Worm (Caenorhabditis elegans) whole organism, mixed stage, embryonic: ENCODE data around the gene str-206.

Experiments used
- bed-3 ChIP-seq: fragments of 200-800 bp; sonication (Bioruptor generic); optimal IDR thresholded peaks from 3 replicates; lab custom pipeline; 2018; ENCODE audit warnings: mild to moderate bottlenecking, missing genetic modification characterization, moderate library complexity, missing compliant biosample characterization
- blmp-1 ChIP-seq: fragments of 150-350 bp; optimal IDR thresholded peaks from 2 replicates; lab custom pipeline; 2014; ENCODE audit warnings: missing biosample characterization, missing genetic modification characterization
- ceh-39 ChIP-seq: fragments of 150-350 bp; optimal IDR thresholded peaks from 2 replicates; lab custom pipeline; 2014; ENCODE audit warnings: missing biosample characterization, missing genetic modification characterization
- ceh-43 ChIP-seq: fragments of 200-800 bp; sonication (Bioruptor generic); optimal IDR thresholded peaks from 2 replicates; lab custom pipeline; 2018; ENCODE audit warnings: mild to moderate bottlenecking, missing genetic modification characterization, moderate library complexity, missing compliant biosample characterization
- ceh-83 ChIP-seq: fragments of 200-800 bp; sonication (Bioruptor generic); optimal IDR thresholded peaks from 2 replicates; lab custom pipeline; 2018; ENCODE audit warnings: mild to moderate bottlenecking, missing genetic modification characterization, missing compliant biosample characterization
- ces-1 ChIP-seq: fragments of 150-350 bp; optimal IDR thresholded peaks from 2 replicates; lab custom pipeline; 2014; ENCODE audit warnings: missing biosample characterization, missing genetic modification reagents, missing genetic modification characterization
- drap-1 ChIP-seq: fragments of 200-800 bp; sonication (Bioruptor generic); optimal IDR thresholded peaks from 3 replicates; lab custom pipeline; 2018; ENCODE audit warnings: mild to moderate bottlenecking, missing genetic modification characterization, missing compliant biosample characterization
- elt-1 ChIP-seq: sonication (generic microtip); optimal IDR thresholded peaks from 2 replicates; lab custom pipeline; 2017; ENCODE audit warnings: missing genetic modification characterization, mild to moderate bottlenecking, missing compliant biosample characterization, antibody characterized with exemption, moderate library complexity, borderline replicate concordance; ENCODE audit not compliant: insufficient read depth
- elt-3 ChIP-seq: fragments of 150-350 bp; optimal IDR thresholded peaks from 2 replicates; lab custom pipeline; 2014; ENCODE audit warnings: missing biosample characterization, missing genetic modification characterization
- ham-2 ChIP-seq: fragments of 200-800 bp; sonication (Bioruptor generic); optimal IDR thresholded peaks from 2 replicates; lab custom pipeline; 2018; ENCODE audit warnings: mild to moderate bottlenecking, missing genetic modification characterization, missing compliant biosample characterization
- hlh-1 ChIP-seq: fragments of 150-350 bp; optimal IDR thresholded peaks from 2 replicates; lab custom pipeline; 2014; ENCODE audit warnings: missing biosample characterization, missing genetic modification reagents, missing genetic modification characterization
- lin-13 ChIP-seq: fragments of 150-350 bp; optimal IDR thresholded peaks from 2 replicates; lab custom pipeline; 2014; ENCODE audit warnings: missing biosample characterization, missing genetic modification characterization
- lin-32 ChIP-seq: fragments of 200-800 bp; sonication (Bioruptor generic); optimal IDR thresholded peaks from 2 replicates; lab custom pipeline; 2018; ENCODE audit warnings: mild to moderate bottlenecking, missing genetic modification characterization, missing compliant biosample characterization
- lsy-2 ChIP-seq: fragments of 150-350 bp; optimal IDR thresholded peaks from 2 replicates; lab custom pipeline; 2014; ENCODE audit warnings: missing biosample characterization, missing genetic modification characterization
- mab-5 ChIP-seq: fragments of 150-350 bp; optimal IDR thresholded peaks from 2 replicates; lab custom pipeline; 2014; ENCODE audit warnings: missing biosample characterization, missing genetic modification characterization
- mep-1 ChIP-seq: fragments of 150-350 bp; optimal IDR thresholded peaks from 2 replicates; lab custom pipeline; 2017; ENCODE audit warnings: missing biosample characterization, missing genetic modification reagents, missing genetic modification characterization, inconsistent platforms
- mls-2 ChIP-seq: sonication (generic microtip); optimal IDR thresholded peaks from 2 replicates; lab custom pipeline; 2016; ENCODE audit warnings: mild to moderate bottlenecking, missing genetic modification characterization, moderate library complexity, missing compliant biosample characterization
- nhr-12 ChIP-seq: fragments of 150-350 bp; optimal IDR thresholded peaks from 2 replicates; lab custom pipeline; 2014; ENCODE audit warnings: missing biosample characterization, missing genetic modification characterization
- nhr-2 ChIP-seq: fragments of 150-350 bp; optimal IDR thresholded peaks from 2 replicates; lab custom pipeline; 2014; ENCODE audit warnings: missing biosample characterization, missing genetic modification characterization
- nhr-237 ChIP-seq: fragments of 150-350 bp; optimal IDR thresholded peaks from 2 replicates; lab custom pipeline; 2014; ENCODE audit warnings: missing biosample characterization, missing genetic modification characterization
- nhr-76 ChIP-seq: sonication (generic microtip); optimal IDR thresholded peaks from 2 replicates; lab custom pipeline; 2017; ENCODE audit warnings: missing biosample characterization, missing genetic modification characterization
- pha-4 ChIP-seq: fragments of 150-350 bp; optimal IDR thresholded peaks from 2 replicates; lab custom pipeline; 2018; ENCODE audit warnings: missing biosample characterization, missing genetic modification reagents, missing genetic modification characterization
- sem-2 ChIP-seq: fragments of 200-800 bp; sonication (Bioruptor generic); optimal IDR thresholded peaks from 2 replicates; lab custom pipeline; 2018; ENCODE audit warnings: mild to moderate bottlenecking, missing genetic modification characterization, missing compliant biosample characterization
- snpc-4 ChIP-seq: fragments of 150-350 bp; optimal IDR thresholded peaks from 2 replicates; lab custom pipeline; 2014; ENCODE audit warnings: missing biosample characterization, missing genetic modification characterization
- tbx-8 ChIP-seq: fragments of 200-800 bp; sonication (Bioruptor generic); optimal IDR thresholded peaks from 2 replicates; lab custom pipeline; 2018; ENCODE audit warnings: mild to moderate bottlenecking, missing genetic modification characterization, moderate library complexity, missing compliant biosample characterization
- unc-120 ChIP-seq: sonication (generic microtip); optimal IDR thresholded peaks from 2 replicates; lab custom pipeline; 2017; ENCODE audit warnings: missing genetic modification characterization, missing compliant biosample characterization; ENCODE audit not compliant: poor library complexity, severe bottlenecking
- unc-39 ChIP-seq: fragments of 150-350 bp; optimal IDR thresholded peaks from 2 replicates; lab custom pipeline; 2014; ENCODE audit warnings: missing biosample characterization, missing genetic modification characterization
- unc-62 ChIP-seq: fragments of 150-350 bp; optimal IDR thresholded peaks from 2 replicates; lab custom pipeline; 2014; ENCODE audit warnings: missing biosample characterization, missing genetic modification reagents, missing genetic modification characterization
- zip-8 ChIP-seq: fragments of 150-350 bp; optimal IDR thresholded peaks from 2 replicates; lab custom pipeline; 2014; ENCODE audit warnings: missing biosample characterization, missing genetic modification characterization

str-206 gene

DNA sequence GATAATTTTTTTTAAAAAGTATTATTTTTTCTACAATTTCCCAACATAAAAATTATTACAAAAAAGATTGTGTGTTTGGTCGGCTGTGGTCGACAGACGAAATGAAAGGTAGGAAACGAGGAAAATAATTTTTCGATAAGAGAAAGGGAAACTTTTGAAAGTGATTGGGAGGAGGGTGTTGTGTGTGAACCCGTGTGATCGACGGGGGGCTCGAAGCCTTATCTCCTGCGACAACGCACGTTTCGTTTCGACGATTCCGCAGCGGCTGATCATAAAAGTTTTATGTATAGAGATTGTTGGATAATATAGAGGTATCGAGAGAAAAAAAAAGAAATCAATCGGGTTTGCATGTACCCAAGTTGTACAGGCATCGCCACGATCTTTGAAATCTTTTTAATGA lies 25.3 kb downstream of the str-206 start:
- TF ChIP-seq sem-2 (GFP tag; lab: Kevin White, UChicago) (no peak), mab-5 (tag; lab: Kevin White, UChicago) (no peak), nhr-76 (tag; lab: Kevin White, UChicago) (no peak), ceh-43 (no peak), unc-39 (tag; lab: Kevin White, UChicago) (no peak), elt-3 (tag; lab: Kevin White, UChicago) (no peak), ces-1 (GFP tag; lab: Kevin White, UChicago) (no peak), unc-120 (no peak), mls-2 (tag; lab: Kevin White, UChicago) (no peak), lin-13 (no peak), drap-1 (no peak), snpc-4 (tag; lab: Kevin White, UChicago) (no peak), hlh-1 (tag; lab: Kevin White, UChicago) (no peak), ceh-83 (GFP tag; lab: Kevin White, UChicago) (no peak), bed-3 (no peak), mep-1 (tag; lab: Kevin White, UChicago) (no peak)

DNA sequence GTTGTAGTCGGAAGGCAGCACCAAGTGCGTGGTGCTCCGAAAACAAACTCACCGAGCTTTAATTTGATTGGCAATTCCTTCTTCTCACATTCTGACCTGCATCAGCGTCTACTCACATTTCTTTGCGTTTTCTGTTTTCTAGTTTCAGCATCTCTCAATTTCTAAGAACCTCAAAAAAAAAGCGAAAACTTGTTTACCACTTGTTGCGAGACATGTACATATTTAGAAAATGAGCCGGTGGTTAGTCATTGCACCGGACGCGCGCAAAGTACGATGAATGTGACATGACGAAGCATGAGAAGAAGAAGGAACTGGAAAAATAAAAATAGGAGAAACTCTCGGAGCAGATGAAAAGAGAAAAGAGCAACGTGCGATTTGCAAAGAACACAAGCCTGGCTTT lies 26.7 kb downstream of the str-206 start:
- TF ChIP-seq ces-1 (GFP tag; lab: Kevin White, UChicago) = peak; percentile 26
- TF ChIP-seq lsy-2 = no peak

DNA sequence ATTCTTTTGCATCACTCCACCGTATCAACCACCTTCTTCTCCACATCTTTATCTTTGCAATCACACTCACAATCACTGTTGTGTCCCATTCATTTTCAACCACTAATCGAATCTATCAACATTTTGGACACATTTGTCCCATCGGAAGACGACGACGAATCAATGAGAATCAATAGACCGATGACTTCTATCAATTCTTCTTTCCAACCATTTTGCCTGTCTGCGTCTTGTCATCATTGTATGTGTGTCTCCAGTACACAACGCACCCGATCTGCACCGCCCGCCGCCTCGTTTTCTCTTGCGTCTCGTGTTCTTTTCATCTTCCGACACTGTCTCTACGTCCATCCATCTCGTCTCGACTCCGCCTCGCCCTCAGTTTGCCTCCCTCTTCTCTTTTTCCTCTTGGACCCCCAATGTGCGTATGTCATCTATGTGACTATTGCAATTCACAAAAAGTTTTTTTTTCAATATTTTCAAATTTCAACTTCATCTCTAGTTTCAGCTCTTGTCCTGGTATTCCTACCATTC lies 28.6 kb downstream of the str-206 start, which contains the start of gene dmd-7:
dmd-7 (plus strand) TSS at position 478 of the 528 bp plus-strand sequence.
- no peak for TF ChIP-seq blmp-1
- TF ChIP-seq elt-3 (tag; lab: Kevin White, UChicago) = peak; percentile 80
- TF ChIP-seq nhr-237 (tag; lab: Kevin White, UChicago) = peak; percentile 81
- TF ChIP-seq unc-120 = peak; percentile 24
- peak; percentile 49 for TF ChIP-seq elt-1 (tag; lab: Kevin White, UChicago)
- TF ChIP-seq nhr-2 (tag; lab: Kevin White, UChicago) = peak; percentile 24
- TF ChIP-seq pha-4 = peak; percentile 29
- no peak for TF ChIP-seq ceh-43
- TF ChIP-seq unc-39 (tag; lab: Kevin White, UChicago) = no peak
- peak; percentile 54 for TF ChIP-seq hlh-1 (tag; lab: Kevin White, UChicago)
- no peak for TF ChIP-seq ham-2
- TF ChIP-seq lsy-2 = peak; percentile 39
- no peak for TF ChIP-seq nhr-12 (tag; lab: Kevin White, UChicago)
- peak; percentile 61 for TF ChIP-seq ces-1 (GFP tag; lab: Kevin White, UChicago)
- TF ChIP-seq ceh-39 (tag; lab: Kevin White, UChicago) = no peak
- TF ChIP-seq ceh-83 (GFP tag; lab: Kevin White, UChicago) = no peak
- TF ChIP-seq unc-62 (GFP tag; lab: Kevin White, UChicago) = peak; percentile 92
- peak; percentile 23 for TF ChIP-seq mep-1 (tag; lab: Kevin White, UChicago)
- TF ChIP-seq, all 35 proteins: peak for 11

DNA sequence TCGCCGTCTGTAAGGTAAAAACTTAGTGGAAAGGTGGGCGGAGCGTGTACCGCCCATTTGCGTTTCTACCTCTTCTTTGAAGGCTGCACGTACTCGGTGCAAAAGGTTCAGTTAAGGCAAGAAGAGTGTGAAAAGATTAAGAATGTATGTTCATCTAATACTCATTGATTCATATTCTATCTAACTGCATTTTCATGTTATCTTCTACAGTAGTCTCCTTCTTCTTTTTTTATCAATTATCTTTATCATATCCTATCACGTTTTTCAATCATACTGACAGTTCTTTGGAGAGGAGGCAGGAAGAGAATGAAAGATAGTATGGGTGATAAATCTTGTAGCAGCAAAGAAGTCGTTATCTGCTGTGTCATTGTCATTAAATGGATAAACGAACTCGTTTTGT lies 29.5 kb downstream of the str-206 start:
- TF ChIP-seq zip-8 (tag; lab: Kevin White, UChicago) = no peak
- no peak for TF ChIP-seq mab-5 (tag; lab: Kevin White, UChicago)
- TF ChIP-seq elt-1 (tag; lab: Kevin White, UChicago) = peak; percentile 83
- TF ChIP-seq ham-2 = peak; percentile 10
- peak; percentile 35 for TF ChIP-seq unc-62 (GFP tag; lab: Kevin White, UChicago)
- peak; percentile 79 for TF ChIP-seq elt-3 (tag; lab: Kevin White, UChicago)

DNA sequence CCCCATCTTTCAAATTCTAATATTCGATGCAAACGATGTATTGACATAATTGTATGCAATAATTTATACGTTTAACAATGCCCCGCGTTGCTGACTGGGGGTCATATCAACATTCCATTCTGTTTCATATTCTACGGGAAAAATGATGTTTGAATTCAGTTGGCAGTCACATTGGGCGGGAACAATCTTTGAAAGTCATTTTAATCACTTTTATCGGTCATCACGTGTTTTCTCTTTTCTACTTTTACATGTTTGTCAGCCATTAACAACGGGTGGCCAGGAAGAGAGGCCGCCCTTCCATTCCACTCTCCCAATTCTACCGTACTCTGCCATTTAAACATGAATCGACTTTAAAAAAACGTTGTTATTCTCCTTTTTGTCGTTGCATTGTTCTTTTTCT lies 30.8 kb downstream of the str-206 start:
- TF ChIP-seq ceh-39 (tag; lab: Kevin White, UChicago) (no peak), tbx-8 (GFP tag; lab: Kevin White, UChicago) (no peak), nhr-237 (tag; lab: Kevin White, UChicago) (no peak), snpc-4 (tag; lab: Kevin White, UChicago) (no peak), ceh-83 (GFP tag; lab: Kevin White, UChicago) (no peak)

DNA sequence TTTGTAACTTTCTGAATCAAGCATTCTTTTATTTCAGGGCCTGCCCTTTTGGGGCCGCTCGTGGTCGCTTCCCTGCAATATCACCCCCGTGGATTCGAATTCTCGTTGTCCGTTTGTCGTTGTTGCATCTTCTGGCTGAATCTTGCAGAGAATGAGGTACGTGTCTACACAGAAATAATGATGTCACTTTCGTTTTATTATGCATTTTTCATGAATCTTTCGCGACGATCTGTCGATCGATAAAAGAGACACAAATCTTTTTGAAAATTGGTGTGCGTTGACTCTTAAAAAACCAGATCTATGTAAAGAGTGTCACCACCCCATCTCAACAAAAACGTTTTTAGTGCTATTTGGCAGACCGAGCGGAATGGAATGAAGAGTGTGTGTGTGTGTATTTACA lies 31.2 kb downstream of the str-206 start:
- TF ChIP-seq lin-32 (GFP tag; lab: Kevin White, UChicago) (no peak), tbx-8 (GFP tag; lab: Kevin White, UChicago) (no peak)
- TF ChIP-seq, all 35 proteins: peak for 0
